Fruit fly (Drosophila melanogaster) whole organism, prepupa: ENCODE results near the gene x16.

ENCODE experiments used
- Blimp-1 ChIP-seq: fragments of 200-800 bp; sonication (Bioruptor generic); optimal IDR thresholded peaks from 3 replicates; lab custom pipeline; 2017; ENCODE audit warnings: missing biosample characterization, missing genetic modification characterization, mild to moderate bottlenecking, moderate library complexity, missing genetic modification reagents
- CG10631 ChIP-seq: fragments of 200-800 bp; sonication (Bioruptor generic); optimal IDR thresholded peaks from 2 replicates; lab custom pipeline; 2016; ENCODE audit warnings: missing biosample characterization, missing genetic modification characterization
- CG10669 ChIP-seq: fragments of 200-800 bp; sonication (Bioruptor generic); optimal IDR thresholded peaks from 3 replicates; lab custom pipeline; 2018; ENCODE audit warnings: missing biosample characterization, mild to moderate bottlenecking, missing genetic modification characterization, moderate library complexity
- CG11294 ChIP-seq: fragments of 200-800 bp; sonication (Bioruptor generic); IDR thresholded peaks from 2 replicates; pipeline ENCODE4 v1.3.6; 2022; ENCODE audit warnings: missing biosample characterization, missing genetic modification characterization
- CG11762 ChIP-seq: fragments of 200-800 bp; sonication (Bioruptor generic); optimal IDR thresholded peaks from 3 replicates; lab custom pipeline; 2016; ENCODE audit warnings: missing biosample characterization, missing genetic modification characterization; ENCODE audit not compliant: insufficient read depth
- CG11902 ChIP-seq: fragments of 200-800 bp; sonication (Bioruptor generic); optimal IDR thresholded peaks from 3 replicates; lab custom pipeline; 2016; ENCODE audit warnings: missing biosample characterization, missing genetic modification characterization
- CG15336 ChIP-seq: fragments of 200-800 bp; sonication (Bioruptor generic); IDR thresholded peaks from 2 replicates; pipeline ENCODE4 v1.3.6; 2022; ENCODE audit warnings: missing biosample characterization, missing genetic modification characterization
- CG16779 ChIP-seq: fragments of 200-800 bp; sonication (Bioruptor generic); optimal IDR thresholded peaks from 3 replicates; lab custom pipeline; 2017; ENCODE audit warnings: missing biosample characterization, mild to moderate bottlenecking, missing genetic modification characterization
- CG3032 ChIP-seq: fragments of 200-800 bp; optimal IDR thresholded peaks from 2 replicates; lab custom pipeline; 2019; ENCODE audit warnings: missing biosample characterization, mild to moderate bottlenecking, missing genetic modification characterization, moderate library complexity
- CG31627 ChIP-seq: fragments of 200-800 bp; sonication (Bioruptor generic); optimal IDR thresholded peaks from 3 replicates; lab custom pipeline; 2016; ENCODE audit warnings: missing biosample characterization, missing genetic modification characterization
- CG32006 ChIP-seq: fragments of 200-800 bp; sonication (Bioruptor generic); optimal IDR thresholded peaks from 3 replicates; lab custom pipeline; 2017; ENCODE audit warnings: missing biosample characterization, mild to moderate bottlenecking, missing genetic modification characterization
- CG34406 ChIP-seq: fragments of 200-800 bp; sonication (Bioruptor generic); optimal IDR thresholded peaks from 3 replicates; lab custom pipeline; 2016; ENCODE audit warnings: missing biosample characterization, missing genetic modification characterization
- CG3919 ChIP-seq: fragments of 200-800 bp; sonication (Bioruptor generic); optimal IDR thresholded peaks from 3 replicates; lab custom pipeline; 2016; ENCODE audit warnings: missing biosample characterization, missing genetic modification characterization
- CG4318 ChIP-seq: fragments of 200-800 bp; sonication (Bioruptor generic); optimal IDR thresholded peaks from 3 replicates; lab custom pipeline; 2017; ENCODE audit warnings: missing biosample characterization, mild to moderate bottlenecking, missing genetic modification characterization
- CG6163 ChIP-seq: fragments of 200-800 bp; sonication (Bioruptor generic); IDR thresholded peaks from 3 replicates; pipeline ENCODE4 v1.3.6; 2022; ENCODE audit warnings: missing biosample characterization, missing genetic modification characterization
- CG6276 ChIP-seq: fragments of 200-800 bp; sonication (Bioruptor generic); optimal IDR thresholded peaks from 2 replicates; lab custom pipeline; 2017; ENCODE audit warnings: missing biosample characterization, mild to moderate bottlenecking, missing genetic modification characterization
- CG6792 ChIP-seq: fragments of 200-800 bp; sonication (Bioruptor generic); optimal IDR thresholded peaks from 3 replicates; lab custom pipeline; 2016; ENCODE audit warnings: missing biosample characterization, missing genetic modification characterization
- CG6808 ChIP-seq: fragments of 200-800 bp; sonication (Bioruptor generic); optimal IDR thresholded peaks from 3 replicates; lab custom pipeline; 2017; ENCODE audit warnings: missing biosample characterization, missing genetic modification characterization, mild to moderate bottlenecking, moderate library complexity, missing genetic modification reagents
- CG6854 ChIP-seq: fragments of 200-800 bp; sonication (Bioruptor generic); optimal IDR thresholded peaks from 2 replicates; lab custom pipeline; 2017; ENCODE audit warnings: missing biosample characterization, mild to moderate bottlenecking, missing genetic modification characterization
- CG7368 ChIP-seq: fragments of 200-800 bp; sonication (Bioruptor generic); optimal IDR thresholded peaks from 3 replicates; lab custom pipeline; 2016; ENCODE audit warnings: missing biosample characterization, missing genetic modification characterization
- CG8119 ChIP-seq: fragments of 200-800 bp; sonication (Bioruptor generic); IDR thresholded peaks from 3 replicates; pipeline ENCODE4 v1.3.6; 2022; ENCODE audit warnings: missing biosample characterization, missing genetic modification characterization
- CG8319 ChIP-seq: fragments of 200-800 bp; sonication (Bioruptor generic); optimal IDR thresholded peaks from 3 replicates; lab custom pipeline; 2016; ENCODE audit warnings: missing biosample characterization, missing genetic modification characterization
- CG8632 ChIP-seq: fragments of 200-800 bp; sonication (Bioruptor generic); optimal IDR thresholded peaks from 3 replicates; lab custom pipeline; 2016; ENCODE audit warnings: missing biosample characterization, missing genetic modification characterization
- CG9139 ChIP-seq: fragments of 200-800 bp; sonication (Bioruptor generic); optimal IDR thresholded peaks from 3 replicates; lab custom pipeline; 2017; ENCODE audit warnings: missing biosample characterization, mild to moderate bottlenecking, missing genetic modification characterization
- Eip75B ChIP-seq: fragments of 200-800 bp; sonication (Bioruptor generic); optimal IDR thresholded peaks from 3 replicates; lab custom pipeline; 2016; ENCODE audit warnings: missing biosample characterization, missing genetic modification characterization
- Eip78C ChIP-seq: fragments of 200-800 bp; sonication (Bioruptor generic); peaks from one replicate; lab custom pipeline; 2016; ENCODE audit warnings: missing biosample characterization, missing genetic modification characterization
- Eip93F ChIP-seq: fragments of 200-800 bp; sonication (Bioruptor generic); optimal IDR thresholded peaks from 2 replicates; lab custom pipeline; 2016; ENCODE audit warnings: missing biosample characterization, mild to moderate bottlenecking, missing genetic modification characterization
- Ets21C ChIP-seq: fragments of 200-800 bp; sonication (Bioruptor generic); optimal IDR thresholded peaks from 3 replicates; lab custom pipeline; 2016; ENCODE audit warnings: missing biosample characterization, missing genetic modification characterization
- Gug ChIP-seq: fragments of 200-800 bp; sonication (Bioruptor generic); IDR thresholded peaks from 2 replicates; pipeline ENCODE4 v1.3.6; 2022; ENCODE audit warnings: missing biosample characterization, missing genetic modification characterization
- Hr38 ChIP-seq: sonication (Bioruptor generic); optimal IDR thresholded peaks from 2 replicates; lab custom pipeline; 2016; ENCODE audit warnings: missing biosample characterization, missing genetic modification characterization
- Hr39 ChIP-seq: fragments of 200-800 bp; sonication (Bioruptor generic); optimal IDR thresholded peaks from 2 replicates; lab custom pipeline; 2016; ENCODE audit warnings: missing biosample characterization, missing genetic modification characterization
- Hr4 ChIP-seq: fragments of 200-800 bp; sonication (Bioruptor generic); optimal IDR thresholded peaks from 3 replicates; lab custom pipeline; 2016; ENCODE audit warnings: missing biosample characterization, missing genetic modification characterization
- Lpt ChIP-seq: fragments of 200-800 bp; sonication (Bioruptor generic); optimal IDR thresholded peaks from 3 replicates; lab custom pipeline; 2016; ENCODE audit warnings: missing biosample characterization, missing genetic modification characterization
- Smox ChIP-seq: fragments of 200-800 bp; sonication (Bioruptor generic); optimal IDR thresholded peaks from 3 replicates; lab custom pipeline; 2016; ENCODE audit warnings: missing biosample characterization, missing genetic modification characterization
- Sox102F ChIP-seq: fragments of 200-800 bp; sonication (Bioruptor generic); optimal IDR thresholded peaks from 2 replicates; lab custom pipeline; 2016; ENCODE audit warnings: missing biosample characterization, mild to moderate bottlenecking, missing genetic modification characterization
- Sox14 ChIP-seq: fragments of 200-800 bp; sonication (Bioruptor generic); optimal IDR thresholded peaks from 3 replicates; lab custom pipeline; 2016; ENCODE audit warnings: missing biosample characterization, missing genetic modification characterization
- Sox15 ChIP-seq: fragments of 200-800 bp; sonication (Bioruptor generic); optimal IDR thresholded peaks from 3 replicates; lab custom pipeline; 2016; ENCODE audit warnings: missing biosample characterization, missing genetic modification characterization
- achi ChIP-seq: fragments of 200-800 bp; sonication (Bioruptor generic); optimal IDR thresholded peaks from 3 replicates; lab custom pipeline; 2016; ENCODE audit warnings: missing biosample characterization, missing genetic modification characterization
- acj6 ChIP-seq: fragments of 200-800 bp; sonication (Bioruptor generic); optimal IDR thresholded peaks from 3 replicates; lab custom pipeline; 2016; ENCODE audit warnings: missing biosample characterization, missing genetic modification characterization
- cyc ChIP-seq: fragments of 200-800 bp; sonication (Bioruptor generic); optimal IDR thresholded peaks from 3 replicates; lab custom pipeline; 2016; ENCODE audit warnings: missing biosample characterization, missing genetic modification characterization
- dac ChIP-seq: fragments of 200-800 bp; sonication (Bioruptor generic); optimal IDR thresholded peaks from 2 replicates; lab custom pipeline; 2017; ENCODE audit warnings: missing biosample characterization, mild to moderate bottlenecking, missing genetic modification characterization
- dsx ChIP-seq: fragments of 200-800 bp; optimal IDR thresholded peaks from 3 replicates; lab custom pipeline; 2019; ENCODE audit warnings: missing biosample characterization, mild to moderate bottlenecking, missing genetic modification characterization, moderate library complexity; ENCODE audit not compliant: poor library complexity, severe bottlenecking
- esn ChIP-seq: fragments of 200-800 bp; sonication (Bioruptor generic); optimal IDR thresholded peaks from 2 replicates; lab custom pipeline; 2016; ENCODE audit warnings: missing biosample characterization, mild to moderate bottlenecking, missing genetic modification characterization, moderate library complexity
- fkh ChIP-seq: fragments of 200-800 bp; sonication (Bioruptor generic); optimal IDR thresholded peaks from 3 replicates; lab custom pipeline; 2017; ENCODE audit warnings: missing biosample characterization, mild to moderate bottlenecking, missing genetic modification characterization, moderate library complexity
- lz ChIP-seq: fragments of 200-800 bp; sonication (Bioruptor generic); optimal IDR thresholded peaks from 3 replicates; lab custom pipeline; 2016; ENCODE audit warnings: missing biosample characterization, missing genetic modification characterization
- net ChIP-seq: fragments of 200-800 bp; sonication (Bioruptor generic); optimal IDR thresholded peaks from 3 replicates; lab custom pipeline; 2016; ENCODE audit warnings: missing biosample characterization, missing genetic modification characterization
- pdm3 ChIP-seq: fragments of 200-800 bp; sonication (Bioruptor generic); optimal IDR thresholded peaks from 3 replicates; lab custom pipeline; 2016; ENCODE audit warnings: missing biosample characterization, missing genetic modification characterization
- salr ChIP-seq, 2 experiments: fragments of 200-800 bp; sonication (Bioruptor generic); optimal IDR thresholded peaks; 3 replicates each; lab custom pipeline; 2016 to 2018; ENCODE audit warnings: missing biosample characterization in 2 of 2, missing genetic modification characterization in 2 of 2, mild to moderate bottlenecking in 1 of 2
- spab ChIP-seq: fragments of 200-800 bp; sonication (Bioruptor generic); optimal IDR thresholded peaks from 2 replicates; lab custom pipeline; 2017; ENCODE audit warnings: missing biosample characterization, mild to moderate bottlenecking, missing genetic modification characterization, missing genetic modification reagents
- ss ChIP-seq, 2 experiments: fragments of 200-800 bp; sonication (Bioruptor generic); optimal IDR thresholded peaks; 2 replicates in 1 of 2; 3 replicates in 1 of 2; lab custom pipeline; 2017 to 2018; ENCODE audit warnings: mild to moderate bottlenecking in 2 of 2, missing biosample characterization in 2 of 2, missing genetic modification characterization in 2 of 2, moderate library complexity in 1 of 2
- topi ChIP-seq: fragments of 200-800 bp; sonication (Bioruptor generic); optimal IDR thresholded peaks from 3 replicates; lab custom pipeline; 2016; ENCODE audit warnings: missing biosample characterization, missing genetic modification characterization

Gene x16

dm6 chr2L:6922091-6922753, 2.2 kb upstream of the x16 start:
- TF ChIP-seq pdm3 (GFP tag; lab: Kevin White, UChicago) (peak; percentile 87), cyc (GFP tag; lab: Kevin White, UChicago) (peak; percentile 69), CG4318 (peak; percentile 74), esn (GFP tag; lab: Kevin White, UChicago) (peak; percentile 83), dsx (GFP tag; lab: Kevin White, UChicago) (peak; percentile 78), lz (GFP tag; lab: Kevin White, UChicago) (peak; percentile 78), CG15336 (GFP tag; lab: Robert Waterston, UW) (peak; percentile 92), CG11762 (GFP tag; lab: Kevin White, UChicago) (peak; percentile 88), CG32006 (GFP tag; lab: Kevin White, UChicago) (no peak), acj6 (GFP tag; lab: Kevin White, UChicago) (peak; percentile 83), CG31627 (GFP tag; lab: Kevin White, UChicago) (peak; percentile 80), Hr4 (GFP tag; lab: Kevin White, UChicago) (peak; percentile 92), Smox (no peak), CG6792 (GFP tag; lab: Kevin White, UChicago) (peak; percentile 81), CG8319 (peak; percentile 49), achi (GFP tag; lab: Kevin White, UChicago) (peak; percentile 84), Ets21C (GFP tag; lab: Kevin White, UChicago) (peak; percentile 69), CG16779 (tag; lab: Kevin White, UChicago) (no peak), Sox102F (GFP tag; lab: Kevin White, UChicago) (no peak), topi (GFP tag; lab: Kevin White, UChicago) (peak; percentile 81), CG3919 (GFP tag; lab: Kevin White, UChicago) (no peak), Sox15 (GFP tag; lab: Kevin White, UChicago) (peak; percentile 48), CG6276 (GFP tag; lab: Kevin White, UChicago) (no peak), Eip93F (GFP tag; lab: Kevin White, UChicago) (no peak), Hr38 (peak; percentile 41), CG9139 (peak; percentile 51), CG8119 (GFP tag; lab: Robert Waterston, UW) (no peak; the same call in 2 of the 3 replicates), spab (no peak), CG6808 (peak; percentile 68), CG11294 (no peak; the same call in 1 of the 2 replicates), CG8632 (peak; percentile 64), CG34406 (GFP tag; lab: Kevin White, UChicago) (peak; percentile 71), Blimp-1 (GFP tag; lab: Kevin White, UChicago) (peak; percentile 75), Hr39 (GFP tag; lab: Kevin White, UChicago) (peak; percentile 77), CG10631 (GFP tag; lab: Kevin White, UChicago) (peak; percentile 85), CG10669 (GFP tag; lab: Kevin White, UChicago) (peak; percentile 80), Gug (GFP tag; lab: Robert Waterston, UW) (peak; percentile 78), Lpt (GFP tag; lab: Kevin White, UChicago) (peak; percentile 70), CG6854 (GFP tag; lab: Kevin White, UChicago) (peak; percentile 62), salr (GFP tag; optimal IDR thresholded peaks at IDR 0.05; lab: Kevin White, UChicago) (peak; percentile 64 to 77), CG3032 (tag; lab: Kevin White, UChicago) (peak; percentile 78), ss (GFP tag; optimal IDR thresholded peaks at IDR 0.05; lab: Kevin White, UChicago) (peak in 1 of 2 experiments; percentile 58), CG7368 (GFP tag; lab: Kevin White, UChicago) (peak; percentile 71), dac (GFP tag; lab: Kevin White, UChicago) (peak; percentile 85), Eip78C (GFP tag; lab: Kevin White, UChicago) (peak; percentile 97), fkh (no peak), net (GFP tag; lab: Kevin White, UChicago) (no peak), Eip75B (GFP tag; lab: Kevin White, UChicago) (no peak), CG6163 (GFP tag; lab: Robert Waterston, UW) (no peak; the same call in 1 of the 3 replicates), CG11902 (peak; percentile 55), Sox14 (GFP tag; lab: Kevin White, UChicago) (peak; percentile 84)
